Worm (Caenorhabditis elegans): ENCODE measurements around the gene D1005.10.

ce11 chrX:1517519-1517918 is 31.5 kb upstream of the D1005.10 start:
- TF ChIP-seq ztf-11 (tag; optimal IDR thresholded peaks at IDR 0.05): no peak
- no peak for TF ChIP-seq aly-2 (tag; optimal IDR thresholded peaks at IDR 0.05)
- TF ChIP-seq egl-27 (tag; optimal IDR thresholded peaks at IDR 0.05): no peak
- TF ChIP-seq fkh-10 (GFP tag; optimal IDR thresholded peaks at IDR 0.05): no peak
- no peak for TF ChIP-seq nhr-76 (tag; optimal IDR thresholded peaks at IDR 0.05)
- no peak for TF ChIP-seq aha-1 (tag; optimal IDR thresholded peaks at IDR 0.05)
- TF ChIP-seq swsn-7 (tag; optimal IDR thresholded peaks at IDR 0.05): no peak
- no peak for TF ChIP-seq elt-3 (tag; optimal IDR thresholded peaks at IDR 0.05)
- TF ChIP-seq sox-4 (tag; optimal IDR thresholded peaks at IDR 0.05): no peak
- TF ChIP-seq ces-1 (GFP tag; optimal IDR thresholded peaks at IDR 0.05): no peak
- TF ChIP-seq lsy-2 (tag; optimal IDR thresholded peaks at IDR 0.05): no peak
- TF ChIP-seq pag-3 (tag; optimal IDR thresholded peaks at IDR 0.05; ENCODE audit: borderline replicate concordance, insufficient read depth): no peak
